Worm (Caenorhabditis elegans) whole organism, late embryonic: Measurements from ENCODE around the gene fbxa-116.

ENCODE experiments used
- ama-1 ChIP-seq: fragments of 150-350 bp; optimal IDR thresholded peaks from 2 replicates; lab custom pipeline; 2014
- elt-2 ChIP-seq: sonication (generic microtip); optimal IDR thresholded peaks from 2 replicates; lab custom pipeline; 2016; ENCODE audit warnings: missing genetic modification reagents, missing genetic modification characterization, missing compliant biosample characterization
- eyg-1 ChIP-seq: sonication (generic microtip); optimal IDR thresholded peaks from 2 replicates; lab custom pipeline; 2016; ENCODE audit warnings: missing genotype, missing genetic modification characterization, missing compliant biosample characterization
- nfya-1 ChIP-seq: sonication (generic microtip); optimal IDR thresholded peaks from 2 replicates; lab custom pipeline; 2017; ENCODE audit warnings: missing genetic modification characterization, mild to moderate bottlenecking, missing compliant biosample characterization, antibody characterized with exemption, moderate library complexity
- pag-3 ChIP-seq: sonication (generic microtip); optimal IDR thresholded peaks from 2 replicates; lab custom pipeline; 2016; ENCODE audit warnings: missing compliant biosample characterization, missing genetic modification characterization, borderline replicate concordance
- sox-2 ChIP-seq: fragments of 200-800 bp; sonication (Bioruptor generic); IDR thresholded peaks from 2 replicates; pipeline ENCODE4 v1.3.6; 2022; ENCODE audit warnings: missing genetic modification reagents, missing genetic modification characterization, missing compliant biosample characterization
- syd-9 ChIP-seq: sonication (generic microtip); optimal IDR thresholded peaks from 2 replicates; lab custom pipeline; 2016; ENCODE audit warnings: mild to moderate bottlenecking, missing genetic modification characterization, moderate library complexity, missing compliant biosample characterization
- tbx-2 ChIP-seq: sonication (generic microtip); optimal IDR thresholded peaks from 2 replicates; lab custom pipeline; 2016; ENCODE audit warnings: missing genetic modification characterization, missing compliant biosample characterization
- tbx-7 ChIP-seq: sonication (generic microtip); optimal IDR thresholded peaks from 2 replicates; lab custom pipeline; 2016; ENCODE audit warnings: missing genotype, missing genetic modification characterization, missing compliant biosample characterization
- unc-42 ChIP-seq: sonication (generic microtip); optimal IDR thresholded peaks from 2 replicates; lab custom pipeline; 2016; ENCODE audit warnings: missing genotype, missing genetic modification characterization, missing compliant biosample characterization
- unc-55 ChIP-seq: sonication (generic microtip); optimal IDR thresholded peaks from 2 replicates; lab custom pipeline; 2017; ENCODE audit warnings: missing biosample characterization, missing genetic modification reagents, missing genetic modification characterization
- unc-86 ChIP-seq: sonication (generic microtip); optimal IDR thresholded peaks from 2 replicates; lab custom pipeline; 2016; ENCODE audit warnings: missing genetic modification characterization, missing compliant biosample characterization

DNA sequence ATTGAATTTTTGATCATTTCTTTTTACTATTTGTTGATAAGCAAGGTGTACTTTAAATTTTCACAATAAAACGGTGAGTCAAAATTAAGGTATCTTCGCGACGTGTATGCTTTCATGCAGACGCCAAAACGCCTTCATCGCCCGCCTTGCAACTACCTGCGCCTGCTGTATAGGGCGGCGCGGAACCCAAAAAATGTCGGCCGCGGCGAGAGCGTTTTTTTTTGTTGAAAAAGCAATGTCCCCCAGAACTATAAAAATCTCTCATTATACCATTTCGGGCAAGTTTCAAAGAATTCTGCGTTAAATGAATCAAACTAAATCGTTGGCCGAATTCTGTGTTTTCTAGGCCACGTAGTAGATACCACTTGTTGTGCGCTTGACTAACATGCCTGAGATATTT lies 45.0 kb downstream of the fbxa-116 start:
- TF ChIP-seq tbx-7 (tag; lab: Kevin White, UChicago) (no peak), tbx-2 (tag; lab: Kevin White, UChicago) (no peak), elt-2 (no peak), eyg-1 (tag; lab: Kevin White, UChicago) (no peak), unc-42 (tag; lab: Kevin White, UChicago) (no peak), ama-1 (lab: Kevin White, UChicago) (no peak), syd-9 (no peak), unc-55 (no peak), nfya-1 (tag; lab: Kevin White, UChicago) (no peak), unc-86 (tag; lab: Kevin White, UChicago) (no peak), sox-2 (GFP tag; lab: Robert Waterston, UW) (no peak), pag-3 (tag; lab: Kevin White, UChicago) (no peak)
